Fruit fly (Drosophila melanogaster): ENCODE measurements around the gene Mau2.
A peak's percentile ranks its signal among the peaks of the same experiment; 100 is the strongest.

The Mau2 gene

DNA sequence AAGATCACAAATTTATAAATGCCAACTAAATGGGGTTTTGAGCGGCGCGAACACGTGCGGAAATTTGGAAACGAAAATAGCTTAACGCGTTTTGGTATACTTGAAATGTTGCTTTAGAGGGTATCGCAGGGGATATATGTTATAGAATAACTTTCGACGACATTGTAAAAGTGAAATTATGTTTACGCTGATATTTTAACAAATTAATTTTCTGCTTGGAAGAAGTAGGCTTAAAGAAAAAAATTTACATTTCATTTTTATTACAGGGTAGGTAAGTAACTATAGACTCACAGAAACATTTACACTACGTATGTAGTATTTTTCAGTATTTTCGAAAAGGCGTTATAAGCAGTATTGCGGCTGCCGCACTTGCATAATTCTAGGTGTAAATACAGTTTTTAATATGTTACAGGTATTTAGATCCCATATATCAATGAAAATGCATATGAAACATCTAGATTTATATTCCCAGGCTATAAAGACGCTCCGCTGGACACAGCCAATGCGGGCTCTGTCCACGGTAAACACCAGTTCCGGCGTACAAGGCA lies 20.4 kb downstream of the Mau2 start, which contains the start of the genes Art3 and mRpS10:
Gene Art3 (minus strand): TSS at position 80 of the 548 bp plus-strand sequence.
Gene mRpS10 (plus strand): TSS at position 337 of the 548 bp plus-strand sequence.
- peak; percentile 100 for TF ChIP-seq E2f1 (GFP tag; IDR thresholded peaks at IDR 0.05)
- peak; percentile 99 for TF ChIP-seq CG6765 (GFP tag; optimal IDR thresholded peaks at IDR 0.05)
- TF ChIP-seq gfzf (GFP tag; optimal IDR thresholded peaks at IDR 0.05): peak; percentile 89
- peak; percentile 100 for TF ChIP-seq Atf3 (GFP tag; optimal IDR thresholded peaks at IDR 0.05)
- TF ChIP-seq CG5245 (GFP tag; optimal IDR thresholded peaks at IDR 0.05): peak; percentile 100
- peak; percentile 100 for TF ChIP-seq CG31388 (GFP tag; optimal IDR thresholded peaks at IDR 0.05)
- peak; percentile 99 for TF ChIP-seq Hey (tag; optimal IDR thresholded peaks at IDR 0.05)
- TF ChIP-seq CG6175 (GFP tag; IDR thresholded peaks at IDR 0.05): peak; percentile 100
- peak; percentile 100 for TF ChIP-seq Mad (GFP tag; optimal IDR thresholded peaks at IDR 0.05)
- TF ChIP-seq Nf-YC (tag; optimal IDR thresholded peaks at IDR 0.05): peak; percentile 96
- TF ChIP-seq CG17361 (GFP tag; IDR thresholded peaks at IDR 0.05): peak; percentile 100
- peak; percentile 100 for TF ChIP-seq NC2β (GFP tag; optimal IDR thresholded peaks at IDR 0.05)
- peak; percentile 100 for TF ChIP-seq tgo (GFP tag; IDR thresholded peaks at IDR 0.05)
- TF ChIP-seq disco-r (GFP tag; optimal IDR thresholded peaks at IDR 0.05): peak; percentile 100
- peak; percentile 100 for TF ChIP-seq fd96Cb (tag; optimal IDR thresholded peaks at IDR 0.05)
- TF ChIP-seq lab (GFP tag; optimal IDR thresholded peaks at IDR 0.05): peak; percentile 100
- TF ChIP-seq CG2678 (tag; optimal IDR thresholded peaks at IDR 0.05): peak; percentile 100
- peak; percentile 83 for TF ChIP-seq Sry-β (GFP tag; optimal IDR thresholded peaks at IDR 0.05)
- peak; percentile 100 for TF ChIP-seq tx (GFP tag; optimal IDR thresholded peaks at IDR 0.05)
- TF ChIP-seq lov (optimal IDR thresholded peaks at IDR 0.05): no peak
- peak; percentile 100 for TF ChIP-seq lov (GFP tag; IDR thresholded peaks at IDR 0.05)
- peak; percentile 100 for TF ChIP-seq CG13894 (tag; optimal IDR thresholded peaks at IDR 0.05)
- TF ChIP-seq ara (GFP tag; IDR thresholded peaks at IDR 0.05): peak; percentile 100
- TF ChIP-seq CG10979 (tag; optimal IDR thresholded peaks at IDR 0.05): peak; percentile 100
- TF ChIP-seq CG4854 (GFP tag; optimal IDR thresholded peaks at IDR 0.05): peak; percentile 100
- peak; percentile 55 to 80 for TF ChIP-seq crp (GFP tag; optimal IDR thresholded peaks at IDR 0.05)
- TF ChIP-seq CG1792 (GFP tag; optimal IDR thresholded peaks at IDR 0.05): peak; percentile 100
- peak; percentile 100 for TF ChIP-seq run (tag; optimal IDR thresholded peaks at IDR 0.05)
- TF ChIP-seq dati (GFP tag; IDR thresholded peaks at IDR 0.05): peak; percentile 100
- TF ChIP-seq fd64A (GFP tag; optimal IDR thresholded peaks at IDR 0.05): peak; percentile 99
- peak; percentile 92 for TF ChIP-seq CG10321 (GFP tag; IDR thresholded peaks at IDR 0.05)
- peak; percentile 96 for TF ChIP-seq Bdp1 (GFP tag; optimal IDR thresholded peaks at IDR 0.05)
- peak; percentile 99 for TF ChIP-seq CG3407 (GFP tag; optimal IDR thresholded peaks at IDR 0.05)
- 0 out of 2 replicates have a peak, but pooled peaks have one; percentile 30 for TF ChIP-seq unc-4 (GFP tag; IDR thresholded peaks at IDR 0.05; ENCODE audit: partially characterized antibody)
- TF ChIP-seq Poxn (GFP tag; IDR thresholded peaks at IDR 0.05): peak; percentile 100
- peak; percentile 100 for TF ChIP-seq klu (GFP tag; IDR thresholded peaks at IDR 0.05)
- TF ChIP-seq fd3F (GFP tag; optimal IDR thresholded peaks at IDR 0.05): peak; percentile 100
- TF ChIP-seq seq (GFP tag; IDR thresholded peaks at IDR 0.05): peak; percentile 100
- TF ChIP-seq CG31441 (GFP tag; IDR thresholded peaks at IDR 0.05): peak; percentile 100
- peak; percentile 100 for TF ChIP-seq ase (GFP tag; IDR thresholded peaks at IDR 0.05)
- TF ChIP-seq CG10267 (tag; optimal IDR thresholded peaks at IDR 0.05): peak; percentile 100
- peak; percentile 99 for TF ChIP-seq kni (GFP tag; optimal IDR thresholded peaks at IDR 0.05)
- TF ChIP-seq CG34224 (GFP tag; IDR thresholded peaks at IDR 0.05; ENCODE audit: partially characterized antibody): peak; percentile 26; the same call in 1 of the 3 replicates
- TF ChIP-seq ken (GFP tag; IDR thresholded peaks at IDR 0.05): peak; percentile 100
- peak in 1 of 2 experiments; percentile 97 for TF ChIP-seq eve (GFP tag; optimal IDR thresholded peaks at IDR 0.05)
- peak; percentile 100 for TF ChIP-seq slp2 (GFP tag; optimal IDR thresholded peaks at IDR 0.05)
- peak; percentile 100 for TF ChIP-seq CG6689 (GFP tag; IDR thresholded peaks at IDR 0.05)
- peak; percentile 72 for TF ChIP-seq zf30C (GFP tag; optimal IDR thresholded peaks at IDR 0.05)
- peak; percentile 100 for TF ChIP-seq danr (GFP tag; IDR thresholded peaks at IDR 0.05)
- TF ChIP-seq HmgZ (tag; optimal IDR thresholded peaks at IDR 0.05): peak; percentile 100

All from whole organism, embryonic.